Fruit fly (Drosophila melanogaster) whole organism, pupa: Measurements from ENCODE around the gene for.

Experiments
- CG10348 ChIP-seq: fragments of 200-800 bp; sonication (Bioruptor generic); IDR thresholded peaks from 2 replicates; pipeline ENCODE4 v1.3.6; 2022; ENCODE audit warnings: missing biosample characterization, missing genetic modification characterization
- CG12605 ChIP-seq: fragments of 200-800 bp; sonication (Bioruptor generic); IDR thresholded peaks from 2 replicates; pipeline ENCODE4 v1.3.6; 2022; ENCODE audit warnings: missing biosample characterization, missing genetic modification characterization
- CG15710 ChIP-seq: fragments of 200-800 bp; sonication (Bioruptor generic); optimal IDR thresholded peaks from 2 replicates; lab custom pipeline; 2018; ENCODE audit warnings: missing biosample characterization, mild to moderate bottlenecking, missing genetic modification characterization, moderate library complexity
- CG32121 ChIP-seq: fragments of 200-800 bp; sonication (Bioruptor generic); IDR thresholded peaks from 2 replicates; pipeline ENCODE4 v1.3.6; 2022; ENCODE audit warnings: missing biosample characterization, missing genetic modification characterization
- CG34367 ChIP-seq: fragments of 200-800 bp; sonication (Bioruptor generic); optimal IDR thresholded peaks from 2 replicates; lab custom pipeline; 2018; ENCODE audit warnings: missing biosample characterization, mild to moderate bottlenecking, missing genetic modification characterization
- CG4496 ChIP-seq: fragments of 200-800 bp; sonication (Bioruptor generic); IDR thresholded peaks from 3 replicates; pipeline ENCODE4 v1.3.6; 2022; ENCODE audit warnings: missing biosample characterization, missing genetic modification characterization
- D1 ChIP-seq: fragments of 200-800 bp; sonication (Bioruptor generic); optimal IDR thresholded peaks from 2 replicates; lab custom pipeline; 2018; ENCODE audit warnings: missing biosample characterization, mild to moderate bottlenecking, missing genetic modification characterization, moderate library complexity
- Ets98B ChIP-seq: fragments of 200-800 bp; sonication (Bioruptor generic); IDR thresholded peaks from 2 replicates; pipeline ENCODE4 v1.3.6; 2022; ENCODE audit warnings: missing biosample characterization, missing genetic modification characterization
- Pif1A ChIP-seq: fragments of 200-800 bp; sonication (Bioruptor generic); optimal IDR thresholded peaks from 3 replicates; lab custom pipeline; 2016; ENCODE audit warnings: missing biosample characterization, missing genetic modification characterization
- Pif1B ChIP-seq: fragments of 200-800 bp; sonication (Bioruptor generic); optimal IDR thresholded peaks from 3 replicates; lab custom pipeline; 2016; ENCODE audit warnings: missing biosample characterization, missing genetic modification characterization
- Snoo ChIP-seq: fragments of 200-800 bp; sonication (Bioruptor generic); optimal IDR thresholded peaks from 3 replicates; lab custom pipeline; 2017; ENCODE audit warnings: missing biosample characterization, mild to moderate bottlenecking, missing genetic modification characterization, inconsistent platforms
- fd96Ca ChIP-seq: fragments of 200-800 bp; sonication (Bioruptor generic); IDR thresholded peaks from 3 replicates; pipeline ENCODE4 v1.3.6; 2022; ENCODE audit warnings: missing biosample characterization, missing genetic modification characterization
- rn ChIP-seq: fragments of 200-800 bp; sonication (Bioruptor generic); IDR thresholded peaks from 2 replicates; pipeline ENCODE4 v1.3.6; 2022; ENCODE audit warnings: missing biosample characterization, missing genetic modification characterization

dm6 chr2L:3640952-3641351, 15.8 kb downstream of the for start:
- no peak for TF ChIP-seq Pif1B
- TF ChIP-seq Snoo (tag; lab: Kevin White, UChicago): no peak
- TF ChIP-seq Ets98B (GFP tag; lab: Robert Waterston, UW): no peak
- no peak for TF ChIP-seq CG34367 (tag; lab: Kevin White, UChicago)
- TF ChIP-seq CG4496 (GFP tag; lab: Robert Waterston, UW): no peak
- TF ChIP-seq CG15710 (tag; lab: Kevin White, UChicago): no peak
- no peak for TF ChIP-seq D1 (tag; lab: Kevin White, UChicago)
- TF ChIP-seq CG32121 (GFP tag; lab: Robert Waterston, UW): no peak
- no peak for TF ChIP-seq CG10348 (GFP tag; lab: Robert Waterston, UW)
- no peak for TF ChIP-seq Pif1A (GFP tag; lab: Kevin White, UChicago)
- no peak for TF ChIP-seq rn (GFP tag; lab: Robert Waterston, UW)
- TF ChIP-seq fd96Ca: no peak
- TF ChIP-seq CG12605 (GFP tag; lab: Robert Waterston, UW): no peak
